Worm (Caenorhabditis elegans): ENCODE data around the gene nstp-3.

DNA sequence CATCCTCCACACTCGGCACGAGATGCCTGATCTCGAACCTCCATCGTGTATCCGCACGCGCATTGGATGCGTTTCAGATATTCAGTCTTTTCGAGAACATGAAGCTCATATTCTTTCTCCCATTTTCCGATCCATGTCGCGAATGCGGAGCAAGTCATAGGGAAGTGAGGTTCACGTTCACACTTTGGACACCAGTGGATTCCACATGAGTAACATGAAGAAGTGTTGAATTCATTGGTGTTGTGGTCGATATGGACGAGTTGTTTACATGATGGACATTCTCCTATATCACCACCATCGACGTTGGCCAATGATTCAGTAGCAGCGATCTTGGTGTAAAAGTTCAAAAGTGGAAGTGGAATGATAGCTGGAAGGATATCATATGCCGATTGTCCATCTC, 42.9 kb upstream of the nstp-3 start:
- TF ChIP-seq lin-39 (tag; optimal IDR thresholded peaks at IDR 0.05), result no peak
- TF ChIP-seq lin-13 (GFP tag; optimal IDR thresholded peaks at IDR 0.05), result no peak

All from whole organism, L2 larva.